Fruit fly (Drosophila melanogaster) whole organism, prepupa: Measurements from ENCODE around the gene ThrRS.
A peak's percentile ranks its signal among the peaks of the same experiment; 100 is the strongest.

ENCODE experiments used
- Blimp-1 ChIP-seq: fragments of 200-800 bp; sonication (Bioruptor generic); optimal IDR thresholded peaks from 3 replicates; lab custom pipeline; 2017; ENCODE audit warnings: missing biosample characterization, missing genetic modification characterization, mild to moderate bottlenecking, moderate library complexity, missing genetic modification reagents
- CG10631 ChIP-seq: fragments of 200-800 bp; sonication (Bioruptor generic); optimal IDR thresholded peaks from 2 replicates; lab custom pipeline; 2016; ENCODE audit warnings: missing biosample characterization, missing genetic modification characterization
- CG1621 ChIP-seq: fragments of 200-800 bp; sonication (Bioruptor generic); optimal IDR thresholded peaks from 3 replicates; lab custom pipeline; 2018; ENCODE audit warnings: missing biosample characterization, mild to moderate bottlenecking, missing genetic modification characterization
- CG16779 ChIP-seq: fragments of 200-800 bp; sonication (Bioruptor generic); optimal IDR thresholded peaks from 3 replicates; lab custom pipeline; 2017; ENCODE audit warnings: missing biosample characterization, mild to moderate bottlenecking, missing genetic modification characterization
- CG3032 ChIP-seq: fragments of 200-800 bp; optimal IDR thresholded peaks from 2 replicates; lab custom pipeline; 2019; ENCODE audit warnings: missing biosample characterization, mild to moderate bottlenecking, missing genetic modification characterization, moderate library complexity
- CG32006 ChIP-seq: fragments of 200-800 bp; sonication (Bioruptor generic); optimal IDR thresholded peaks from 3 replicates; lab custom pipeline; 2017; ENCODE audit warnings: missing biosample characterization, mild to moderate bottlenecking, missing genetic modification characterization
- CG34406 ChIP-seq: fragments of 200-800 bp; sonication (Bioruptor generic); optimal IDR thresholded peaks from 3 replicates; lab custom pipeline; 2016; ENCODE audit warnings: missing biosample characterization, missing genetic modification characterization
- CG3919 ChIP-seq: fragments of 200-800 bp; sonication (Bioruptor generic); optimal IDR thresholded peaks from 3 replicates; lab custom pipeline; 2016; ENCODE audit warnings: missing biosample characterization, missing genetic modification characterization
- CG4318 ChIP-seq: fragments of 200-800 bp; sonication (Bioruptor generic); optimal IDR thresholded peaks from 3 replicates; lab custom pipeline; 2017; ENCODE audit warnings: missing biosample characterization, mild to moderate bottlenecking, missing genetic modification characterization
- CG6163 ChIP-seq: fragments of 200-800 bp; sonication (Bioruptor generic); IDR thresholded peaks from 3 replicates; pipeline ENCODE4 v1.3.6; 2022; ENCODE audit warnings: missing biosample characterization, missing genetic modification characterization
- CG6792 ChIP-seq: fragments of 200-800 bp; sonication (Bioruptor generic); optimal IDR thresholded peaks from 3 replicates; lab custom pipeline; 2016; ENCODE audit warnings: missing biosample characterization, missing genetic modification characterization
- CG6808 ChIP-seq: fragments of 200-800 bp; sonication (Bioruptor generic); optimal IDR thresholded peaks from 3 replicates; lab custom pipeline; 2017; ENCODE audit warnings: missing biosample characterization, missing genetic modification characterization, mild to moderate bottlenecking, moderate library complexity, missing genetic modification reagents
- CG6854 ChIP-seq: fragments of 200-800 bp; sonication (Bioruptor generic); optimal IDR thresholded peaks from 2 replicates; lab custom pipeline; 2017; ENCODE audit warnings: missing biosample characterization, mild to moderate bottlenecking, missing genetic modification characterization
- CG7368 ChIP-seq: fragments of 200-800 bp; sonication (Bioruptor generic); optimal IDR thresholded peaks from 3 replicates; lab custom pipeline; 2016; ENCODE audit warnings: missing biosample characterization, missing genetic modification characterization
- CG8119 ChIP-seq: fragments of 200-800 bp; sonication (Bioruptor generic); IDR thresholded peaks from 3 replicates; pipeline ENCODE4 v1.3.6; 2022; ENCODE audit warnings: missing biosample characterization, missing genetic modification characterization
- CG8319 ChIP-seq: fragments of 200-800 bp; sonication (Bioruptor generic); optimal IDR thresholded peaks from 3 replicates; lab custom pipeline; 2016; ENCODE audit warnings: missing biosample characterization, missing genetic modification characterization
- Eip75B ChIP-seq: fragments of 200-800 bp; sonication (Bioruptor generic); optimal IDR thresholded peaks from 3 replicates; lab custom pipeline; 2016; ENCODE audit warnings: missing biosample characterization, missing genetic modification characterization
- Eip78C ChIP-seq: fragments of 200-800 bp; sonication (Bioruptor generic); peaks from one replicate; lab custom pipeline; 2016; ENCODE audit warnings: missing biosample characterization, missing genetic modification characterization
- Eip93F ChIP-seq: fragments of 200-800 bp; sonication (Bioruptor generic); optimal IDR thresholded peaks from 2 replicates; lab custom pipeline; 2016; ENCODE audit warnings: missing biosample characterization, mild to moderate bottlenecking, missing genetic modification characterization
- Gug ChIP-seq: fragments of 200-800 bp; sonication (Bioruptor generic); IDR thresholded peaks from 2 replicates; pipeline ENCODE4 v1.3.6; 2022; ENCODE audit warnings: missing biosample characterization, missing genetic modification characterization
- Lpt ChIP-seq: fragments of 200-800 bp; sonication (Bioruptor generic); optimal IDR thresholded peaks from 3 replicates; lab custom pipeline; 2016; ENCODE audit warnings: missing biosample characterization, missing genetic modification characterization
- Met ChIP-seq: fragments of 200-800 bp; sonication (Bioruptor generic); optimal IDR thresholded peaks from 3 replicates; lab custom pipeline; 2016; ENCODE audit warnings: missing biosample characterization, missing genetic modification characterization
- Sox102F ChIP-seq: fragments of 200-800 bp; sonication (Bioruptor generic); optimal IDR thresholded peaks from 2 replicates; lab custom pipeline; 2016; ENCODE audit warnings: missing biosample characterization, mild to moderate bottlenecking, missing genetic modification characterization
- Sox14 ChIP-seq: fragments of 200-800 bp; sonication (Bioruptor generic); optimal IDR thresholded peaks from 3 replicates; lab custom pipeline; 2016; ENCODE audit warnings: missing biosample characterization, missing genetic modification characterization
- acj6 ChIP-seq: fragments of 200-800 bp; sonication (Bioruptor generic); optimal IDR thresholded peaks from 3 replicates; lab custom pipeline; 2016; ENCODE audit warnings: missing biosample characterization, missing genetic modification characterization
- cyc ChIP-seq: fragments of 200-800 bp; sonication (Bioruptor generic); optimal IDR thresholded peaks from 3 replicates; lab custom pipeline; 2016; ENCODE audit warnings: missing biosample characterization, missing genetic modification characterization
- dsx ChIP-seq: fragments of 200-800 bp; optimal IDR thresholded peaks from 3 replicates; lab custom pipeline; 2019; ENCODE audit warnings: missing biosample characterization, mild to moderate bottlenecking, missing genetic modification characterization, moderate library complexity; ENCODE audit not compliant: poor library complexity, severe bottlenecking
- eg ChIP-seq: fragments of 200-800 bp; sonication (Bioruptor generic); IDR thresholded peaks from 3 replicates; pipeline ENCODE4 v1.3.6; 2022; ENCODE audit warnings: missing biosample characterization, missing genetic modification characterization
- fd59A ChIP-seq: fragments of 200-800 bp; sonication (Bioruptor generic); optimal IDR thresholded peaks from 2 replicates; lab custom pipeline; 2017; ENCODE audit warnings: missing biosample characterization, mild to moderate bottlenecking, missing genetic modification characterization, missing genetic modification reagents
- fkh ChIP-seq: fragments of 200-800 bp; sonication (Bioruptor generic); optimal IDR thresholded peaks from 3 replicates; lab custom pipeline; 2017; ENCODE audit warnings: missing biosample characterization, mild to moderate bottlenecking, missing genetic modification characterization, moderate library complexity
- net ChIP-seq: fragments of 200-800 bp; sonication (Bioruptor generic); optimal IDR thresholded peaks from 3 replicates; lab custom pipeline; 2016; ENCODE audit warnings: missing biosample characterization, missing genetic modification characterization
- salr ChIP-seq, 2 experiments: fragments of 200-800 bp; sonication (Bioruptor generic); optimal IDR thresholded peaks; 3 replicates each; lab custom pipeline; 2016 to 2018; ENCODE audit warnings: missing biosample characterization in 2 of 2, missing genetic modification characterization in 2 of 2, mild to moderate bottlenecking in 1 of 2
- ss ChIP-seq, 2 experiments: fragments of 200-800 bp; sonication (Bioruptor generic); optimal IDR thresholded peaks; 2 replicates in 1 of 2; 3 replicates in 1 of 2; lab custom pipeline; 2017 to 2018; ENCODE audit warnings: mild to moderate bottlenecking in 2 of 2, missing biosample characterization in 2 of 2, missing genetic modification characterization in 2 of 2, moderate library complexity in 1 of 2
- svp ChIP-seq: fragments of 200-800 bp; sonication (Bioruptor generic); peaks from one replicate; lab custom pipeline; 2016; ENCODE audit warnings: missing biosample characterization, missing genetic modification characterization
- topi ChIP-seq: fragments of 200-800 bp; sonication (Bioruptor generic); optimal IDR thresholded peaks from 3 replicates; lab custom pipeline; 2016; ENCODE audit warnings: missing biosample characterization, missing genetic modification characterization
- vri ChIP-seq: fragments of 200-800 bp; sonication (Bioruptor generic); optimal IDR thresholded peaks from 3 replicates; lab custom pipeline; 2016; ENCODE audit warnings: missing biosample characterization, mild to moderate bottlenecking, missing genetic modification characterization

Gene ThrRS

dm6 chr2L:12097698-12098097 is 5.9 kb upstream of the ThrRS start, which contains the start of gene Ced-12:
Gene Ced-12, plus strand, starts transcription at chr2L:12097838.
- TF ChIP-seq CG6163 (GFP tag; lab: Robert Waterston, UW) = no peak
- TF ChIP-seq CG34406 (GFP tag; lab: Kevin White, UChicago) = no peak
- no peak for TF ChIP-seq Eip93F (GFP tag; lab: Kevin White, UChicago)
- no peak for TF ChIP-seq ss (GFP tag; optimal IDR thresholded peaks at IDR 0.05; lab: Kevin White, UChicago)
- TF ChIP-seq fkh (GFP tag; lab: Kevin White, UChicago) = peak; percentile 45
- TF ChIP-seq Lpt = no peak

- TF ChIP-seq Met (GFP tag; lab: Kevin White, UChicago) (no peak), CG6808 (no peak), CG4318 (GFP tag; lab: Kevin White, UChicago) (no peak), CG7368 (GFP tag; lab: Kevin White, UChicago) (no peak), CG3919 (no peak), Eip93F (GFP tag; lab: Kevin White, UChicago) (no peak), Sox14 (GFP tag; lab: Kevin White, UChicago) (no peak), CG16779 (no peak), cyc (GFP tag; lab: Kevin White, UChicago) (no peak), CG6854 (GFP tag; lab: Kevin White, UChicago) (no peak), salr (GFP tag; optimal IDR thresholded peaks at IDR 0.05; lab: Kevin White, UChicago) (no peak), CG6792 (no peak), dsx (GFP tag; lab: Kevin White, UChicago) (no peak), CG1621 (tag; lab: Kevin White, UChicago) (no peak), topi (GFP tag; lab: Kevin White, UChicago) (no peak), CG10631 (GFP tag; lab: Kevin White, UChicago) (no peak), svp (no peak), eg (GFP tag; lab: Robert Waterston, UW) (no peak)
Observed at dm6 chr2L:12107087-12107486, 3.5 kb downstream of the ThrRS start.

- no peak for TF ChIP-seq Sox102F (GFP tag; lab: Kevin White, UChicago)
- TF ChIP-seq cyc (GFP tag; lab: Kevin White, UChicago) = no peak
- TF ChIP-seq eg (GFP tag; lab: Robert Waterston, UW) = no peak
- TF ChIP-seq CG8119 = no peak
- TF ChIP-seq Gug (GFP tag; lab: Robert Waterston, UW) = no peak
- no peak for TF ChIP-seq acj6 (GFP tag; lab: Kevin White, UChicago)
- no peak for TF ChIP-seq CG8319
- no peak for TF ChIP-seq CG32006 (GFP tag; lab: Kevin White, UChicago)
- no peak for TF ChIP-seq Eip75B (GFP tag; lab: Kevin White, UChicago)
- no peak for TF ChIP-seq topi (GFP tag; lab: Kevin White, UChicago)
- no peak for TF ChIP-seq net
- peak; percentile 77 for TF ChIP-seq svp
- no peak for TF ChIP-seq fd59A (GFP tag; lab: Kevin White, UChicago)
- TF ChIP-seq vri (GFP tag; lab: Kevin White, UChicago) = no peak
- TF ChIP-seq CG6854 (GFP tag; lab: Kevin White, UChicago) = peak; percentile 68
- TF ChIP-seq salr (GFP tag; optimal IDR thresholded peaks at IDR 0.05; lab: Kevin White, UChicago) = no peak
- no peak for TF ChIP-seq ss (GFP tag; optimal IDR thresholded peaks at IDR 0.05; lab: Kevin White, UChicago)
- TF ChIP-seq dsx (GFP tag; lab: Kevin White, UChicago) = no peak
- no peak for TF ChIP-seq Blimp-1
- peak; percentile 15 for TF ChIP-seq Eip78C (GFP tag; lab: Kevin White, UChicago)
- peak; percentile 73 for TF ChIP-seq CG1621 (tag; lab: Kevin White, UChicago)
- TF ChIP-seq CG3032 (tag; lab: Kevin White, UChicago) = peak; percentile 6
- no peak for TF ChIP-seq CG34406 (GFP tag; lab: Kevin White, UChicago)
Observed at dm6 chr2L:12108779-12109564, 5.4 kb downstream of the ThrRS start, which contains the start of the genes Rab6 and Phae1. Gene Rab6, minus strand, starts transcription at chr2L:12109116. Gene Phae1, plus strand, starts transcription at chr2L:12109417.
